Fruit fly (Drosophila melanogaster): ENCODE data around the gene Ttc26.

Ttc26 gene

DNA sequence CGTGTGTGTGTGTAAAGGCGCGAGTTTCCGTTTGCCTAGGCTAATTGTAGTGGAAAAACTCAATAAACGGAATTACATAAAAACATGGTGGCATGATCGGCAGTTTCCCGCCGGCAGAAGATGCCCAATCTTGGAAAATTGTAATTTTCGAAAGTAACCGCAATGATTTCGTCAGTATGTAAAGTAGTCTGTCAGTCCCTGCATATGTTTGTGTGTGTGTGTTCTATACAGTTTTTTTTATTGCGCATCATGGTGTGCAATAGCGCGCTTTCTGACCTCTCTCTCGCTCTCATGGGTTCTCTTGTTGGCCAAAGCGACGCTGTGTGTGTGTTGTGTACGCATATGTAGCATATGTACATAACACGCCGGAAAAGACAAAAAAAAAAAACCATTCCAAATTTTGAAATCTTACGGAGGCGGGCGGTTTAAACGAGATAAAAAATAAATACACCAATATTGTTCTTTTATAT is 20.1 kb downstream of the Ttc26 start:
- TF ChIP-seq CG15710 (tag; optimal IDR thresholded peaks at IDR 0.05) = peak; percentile 21
- TF ChIP-seq Pif1B (GFP tag; optimal IDR thresholded peaks at IDR 0.05) = peak; percentile 42
- TF ChIP-seq Ets98B (GFP tag; IDR thresholded peaks at IDR 0.05) = peak; percentile 28; the same call in 1 of the 2 replicates
- TF ChIP-seq CG4496 (GFP tag; IDR thresholded peaks at IDR 0.05) = peak; percentile 70; the same call in 2 of the 3 replicates
- TF ChIP-seq CG12605 (GFP tag; IDR thresholded peaks at IDR 0.05) = no peak
- TF ChIP-seq gl (tag; optimal IDR thresholded peaks at IDR 0.05) = peak; percentile 23
- TF ChIP-seq Pif1A (GFP tag; optimal IDR thresholded peaks at IDR 0.05) = no peak
- peak; percentile 32 for TF ChIP-seq CG8301 (tag; optimal IDR thresholded peaks at IDR 0.05)
- no peak for TF ChIP-seq Snoo (tag; optimal IDR thresholded peaks at IDR 0.05)
- TF ChIP-seq CG14655 (GFP tag; optimal IDR thresholded peaks at IDR 0.05) = no peak
- TF ChIP-seq CG32121 (GFP tag; IDR thresholded peaks at IDR 0.05) = no peak; the same call in none of the 2 replicates
- no peak for TF ChIP-seq CG10348 (GFP tag; IDR thresholded peaks at IDR 0.05)
- no peak for TF ChIP-seq D1 (tag; optimal IDR thresholded peaks at IDR 0.05)
- TF ChIP-seq rn (GFP tag; IDR thresholded peaks at IDR 0.05) = no peak
- peak; percentile 32 for TF ChIP-seq CG34367 (tag; optimal IDR thresholded peaks at IDR 0.05)
- TF ChIP-seq CG9948 (tag; optimal IDR thresholded peaks at IDR 0.05) = no peak
- TF ChIP-seq fd96Ca (GFP tag; IDR thresholded peaks at IDR 0.05) = peak; percentile 45; the same call in 1 of the 3 replicates
- no peak for TF ChIP-seq CG8159 (tag; optimal IDR thresholded peaks at IDR 0.05)
- TF ChIP-seq CG13204 (GFP tag; optimal IDR thresholded peaks at IDR 0.05) = peak; percentile 17
- TF ChIP-seq EcR (GFP tag; optimal IDR thresholded peaks at IDR 0.05) = no peak
- no peak for TF ChIP-seq CG17806 (tag; optimal IDR thresholded peaks at IDR 0.05)

DNA sequence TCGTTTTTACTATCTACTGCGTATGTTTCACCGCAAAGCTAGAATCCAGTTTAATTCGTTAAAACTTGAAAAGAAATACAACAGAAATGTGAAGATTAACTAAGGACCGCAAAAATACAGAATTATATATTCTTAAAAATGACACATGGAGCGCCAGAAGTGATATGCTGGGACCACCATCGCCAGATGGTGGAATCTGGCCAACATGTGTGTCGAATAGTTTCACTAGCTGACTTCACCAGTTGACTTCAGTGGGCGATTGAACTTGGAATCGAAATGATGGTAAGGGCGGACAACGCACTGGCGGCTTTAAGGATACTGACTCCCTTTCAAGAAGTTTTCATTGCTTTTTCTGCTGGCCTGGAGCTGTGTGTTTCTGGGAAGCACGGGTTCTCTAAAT is 27.8 kb downstream of the Ttc26 start, which contains the start of gene CG9593:
CG9593 (plus strand) TSS at position 270 of the 400 bp plus-strand sequence.
- TF ChIP-seq fd96Ca (GFP tag; IDR thresholded peaks at IDR 0.05) = no peak
- no peak for TF ChIP-seq CG12605 (GFP tag; IDR thresholded peaks at IDR 0.05)
- TF ChIP-seq CG17806 (tag; optimal IDR thresholded peaks at IDR 0.05) = no peak
- TF ChIP-seq CG14655 (GFP tag; optimal IDR thresholded peaks at IDR 0.05) = no peak
- no peak for TF ChIP-seq rn (GFP tag; IDR thresholded peaks at IDR 0.05)
- TF ChIP-seq CG8159 (tag; optimal IDR thresholded peaks at IDR 0.05) = no peak
- TF ChIP-seq CG32121 (GFP tag; IDR thresholded peaks at IDR 0.05) = no peak
- no peak for TF ChIP-seq CG15710 (tag; optimal IDR thresholded peaks at IDR 0.05)
- no peak for TF ChIP-seq gl (tag; optimal IDR thresholded peaks at IDR 0.05)
- no peak for TF ChIP-seq Pif1B (GFP tag; optimal IDR thresholded peaks at IDR 0.05)
- no peak for TF ChIP-seq Pif1A (GFP tag; optimal IDR thresholded peaks at IDR 0.05)
- no peak for TF ChIP-seq CG34367 (tag; optimal IDR thresholded peaks at IDR 0.05)
- TF ChIP-seq CG4496 (GFP tag; IDR thresholded peaks at IDR 0.05) = no peak
- TF ChIP-seq CG8301 (tag; optimal IDR thresholded peaks at IDR 0.05) = no peak
- no peak for TF ChIP-seq D1 (tag; optimal IDR thresholded peaks at IDR 0.05)
- TF ChIP-seq CG9948 (tag; optimal IDR thresholded peaks at IDR 0.05) = no peak
- no peak for TF ChIP-seq CG10348 (GFP tag; IDR thresholded peaks at IDR 0.05)
- TF ChIP-seq Ets98B (GFP tag; IDR thresholded peaks at IDR 0.05) = no peak
- no peak for TF ChIP-seq Snoo (tag; optimal IDR thresholded peaks at IDR 0.05)

DNA sequence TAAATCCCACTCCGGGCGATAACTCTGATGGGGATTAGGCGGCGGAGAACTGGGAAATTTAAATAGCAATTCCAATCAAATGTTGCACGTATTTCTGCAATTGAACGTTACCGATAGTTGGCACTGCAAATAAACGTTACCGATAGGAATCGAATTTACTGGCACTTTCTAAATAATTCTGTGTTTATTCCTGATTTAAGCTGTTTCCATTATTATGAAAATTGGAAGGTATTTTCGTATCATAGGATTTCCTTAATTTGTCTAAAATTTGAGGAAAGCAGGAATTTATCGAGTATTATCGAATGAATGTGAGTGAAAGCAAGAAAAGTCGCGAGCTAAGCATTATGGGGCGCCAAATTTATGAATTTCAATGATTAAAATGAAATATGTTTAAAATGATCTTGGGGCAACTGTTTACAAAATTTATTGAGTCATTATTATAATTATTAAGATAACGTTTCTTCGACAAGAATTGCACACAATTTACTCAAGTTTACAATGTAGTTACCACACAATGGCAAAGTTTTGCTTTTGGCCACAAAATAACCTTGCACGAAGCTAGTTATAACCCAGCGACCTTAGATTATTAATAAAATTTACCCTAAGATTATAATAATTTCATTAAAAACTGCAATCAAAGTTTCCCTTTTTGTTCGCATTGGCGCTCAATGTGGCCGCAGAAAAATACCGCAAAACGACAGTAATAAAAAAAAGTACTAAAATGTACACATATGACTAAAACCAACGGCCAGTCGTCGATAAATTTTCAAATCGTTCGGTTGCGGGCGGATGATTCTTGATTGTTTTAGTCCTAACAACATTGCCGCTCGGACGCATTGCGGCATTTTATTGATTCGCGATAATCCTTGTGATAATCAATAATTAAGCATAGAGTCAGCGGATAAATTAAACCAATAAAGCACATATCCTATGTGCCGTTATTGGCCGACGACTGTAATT is 29.6 kb downstream of the Ttc26 start, which contains the start of gene alpha-Man-IIb:
alpha-Man-IIb (plus strand) TSS at position 747 of the 960 bp plus-strand sequence.
- TF ChIP-seq rn (GFP tag; IDR thresholded peaks at IDR 0.05) (no peak), Ets98B (GFP tag; IDR thresholded peaks at IDR 0.05) (peak; percentile 19; the same call in 1 of the 2 replicates), Pif1B (GFP tag; optimal IDR thresholded peaks at IDR 0.05) (no peak), fd96Ca (GFP tag; IDR thresholded peaks at IDR 0.05) (no peak), D1 (tag; optimal IDR thresholded peaks at IDR 0.05) (no peak), CG8159 (tag; optimal IDR thresholded peaks at IDR 0.05) (no peak), EcR (GFP tag; optimal IDR thresholded peaks at IDR 0.05) (no peak), CG8301 (tag; optimal IDR thresholded peaks at IDR 0.05) (no peak), CG4496 (GFP tag; IDR thresholded peaks at IDR 0.05) (0 out of 3 replicates have a peak, but pooled peaks have one; percentile 40), CG32121 (GFP tag; IDR thresholded peaks at IDR 0.05) (no peak), CG10348 (GFP tag; IDR thresholded peaks at IDR 0.05) (no peak), CG13204 (GFP tag; optimal IDR thresholded peaks at IDR 0.05) (no peak), Snoo (tag; optimal IDR thresholded peaks at IDR 0.05) (no peak)

dm6 chr3R:15804678-15805077 is 30.5 kb downstream of the Ttc26 start:
- TF ChIP-seq Pif1B (GFP tag; optimal IDR thresholded peaks at IDR 0.05) (no peak), CG17806 (tag; optimal IDR thresholded peaks at IDR 0.05) (no peak), Ets98B (GFP tag; IDR thresholded peaks at IDR 0.05) (no peak), CG10348 (GFP tag; IDR thresholded peaks at IDR 0.05) (no peak), CG12605 (GFP tag; IDR thresholded peaks at IDR 0.05) (no peak), CG32121 (GFP tag; IDR thresholded peaks at IDR 0.05) (no peak), CG14655 (GFP tag; optimal IDR thresholded peaks at IDR 0.05) (no peak), Pif1A (GFP tag; optimal IDR thresholded peaks at IDR 0.05) (no peak), CG34367 (tag; optimal IDR thresholded peaks at IDR 0.05) (no peak), gl (tag; optimal IDR thresholded peaks at IDR 0.05) (no peak), CG4496 (GFP tag; IDR thresholded peaks at IDR 0.05) (no peak), CG8301 (tag; optimal IDR thresholded peaks at IDR 0.05) (no peak), CG8159 (tag; optimal IDR thresholded peaks at IDR 0.05) (no peak), Snoo (tag; optimal IDR thresholded peaks at IDR 0.05) (no peak), CG13204 (GFP tag; optimal IDR thresholded peaks at IDR 0.05) (no peak), fd96Ca (GFP tag; IDR thresholded peaks at IDR 0.05) (no peak), rn (GFP tag; IDR thresholded peaks at IDR 0.05) (no peak), D1 (tag; optimal IDR thresholded peaks at IDR 0.05) (no peak), CG15710 (tag; optimal IDR thresholded peaks at IDR 0.05) (no peak), CG9948 (tag; optimal IDR thresholded peaks at IDR 0.05) (no peak)

DNA sequence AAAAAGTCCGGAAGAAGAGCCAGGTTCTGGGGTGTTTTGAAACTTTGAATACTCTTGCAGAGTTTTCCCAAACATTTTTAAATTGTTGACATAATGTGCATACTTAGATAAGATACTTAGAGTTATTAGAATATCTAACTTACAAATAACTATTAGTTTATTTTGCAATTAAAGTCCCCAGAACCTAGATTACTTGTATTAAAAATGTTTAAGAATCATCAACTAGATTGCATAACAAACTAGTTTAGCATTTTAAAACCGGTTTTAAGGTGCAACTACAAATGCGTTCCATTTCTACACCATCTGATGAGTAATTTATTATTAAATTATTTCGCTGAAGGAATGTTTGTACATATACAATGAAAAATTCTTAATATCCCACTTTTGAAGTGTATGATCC is 32.1 kb downstream of the Ttc26 start:
- TF ChIP-seq CG8159 (tag; optimal IDR thresholded peaks at IDR 0.05) (peak; percentile 10), rn (GFP tag; IDR thresholded peaks at IDR 0.05) (no peak), D1 (tag; optimal IDR thresholded peaks at IDR 0.05) (no peak), Snoo (tag; optimal IDR thresholded peaks at IDR 0.05) (peak; percentile 0), CG34367 (tag; optimal IDR thresholded peaks at IDR 0.05) (no peak), CG15710 (tag; optimal IDR thresholded peaks at IDR 0.05) (no peak), gl (tag; optimal IDR thresholded peaks at IDR 0.05) (no peak), CG10348 (GFP tag; IDR thresholded peaks at IDR 0.05) (no peak), CG8301 (tag; optimal IDR thresholded peaks at IDR 0.05) (peak; percentile 52), CG14655 (GFP tag; optimal IDR thresholded peaks at IDR 0.05) (no peak), fd96Ca (GFP tag; IDR thresholded peaks at IDR 0.05) (no peak)

All from whole organism, pupa.